Fruit fly (Drosophila melanogaster): Measurements from ENCODE around the gene Ibf2.
A peak's percentile ranks its signal among the peaks of the same experiment; 100 is the strongest.

Ibf2 gene

DNA sequence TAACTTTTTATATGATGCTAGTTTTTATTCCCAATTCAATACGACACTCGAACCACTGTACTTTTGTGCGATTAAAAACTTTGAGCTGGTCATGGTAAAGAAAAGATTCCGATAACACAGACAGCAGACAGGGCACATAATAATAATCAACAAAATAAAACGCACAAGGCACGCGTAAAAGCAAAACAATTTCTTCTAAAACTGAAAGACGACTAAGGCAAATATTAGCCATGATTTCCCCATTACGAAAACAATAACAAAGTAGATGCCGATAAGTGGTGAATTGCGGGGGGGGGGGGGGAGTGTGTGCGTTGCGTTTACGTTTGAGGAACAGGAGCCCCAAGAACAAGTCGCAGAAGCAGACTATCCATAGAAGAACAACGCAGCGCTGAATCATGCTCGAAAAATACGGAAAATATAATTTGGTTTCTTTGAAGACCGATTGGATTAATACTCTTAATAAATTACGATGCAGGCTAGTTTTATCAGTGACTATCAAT is 23.5 kb downstream of the Ibf2 start (continued):
- peak; percentile 19 for TF ChIP-seq sens (GFP tag)
- no peak for TF ChIP-seq pum (GFP tag; optimal IDR thresholded peaks at IDR 0.05)
- TF ChIP-seq CG2199 (GFP tag; IDR thresholded peaks at IDR 0.05), result peak; percentile 83; the same call in 2 of the 3 replicates
- no peak for TF ChIP-seq ind (GFP tag; optimal IDR thresholded peaks at IDR 0.05)
- no peak for TF ChIP-seq kay (GFP tag; optimal IDR thresholded peaks at IDR 0.05)
- no peak for TF ChIP-seq CG12659 (GFP tag; optimal IDR thresholded peaks at IDR 0.05)
- TF ChIP-seq CG31224 (GFP tag; IDR thresholded peaks at IDR 0.05), result peak; percentile 31; the same call in 1 of the 2 replicates
- TF ChIP-seq CG17361 (GFP tag; IDR thresholded peaks at IDR 0.05), result 0 out of 3 replicates have a peak, but pooled peaks have one; percentile 8
- no peak for TF ChIP-seq CG11085 (GFP tag; IDR thresholded peaks at IDR 0.05)

DNA sequence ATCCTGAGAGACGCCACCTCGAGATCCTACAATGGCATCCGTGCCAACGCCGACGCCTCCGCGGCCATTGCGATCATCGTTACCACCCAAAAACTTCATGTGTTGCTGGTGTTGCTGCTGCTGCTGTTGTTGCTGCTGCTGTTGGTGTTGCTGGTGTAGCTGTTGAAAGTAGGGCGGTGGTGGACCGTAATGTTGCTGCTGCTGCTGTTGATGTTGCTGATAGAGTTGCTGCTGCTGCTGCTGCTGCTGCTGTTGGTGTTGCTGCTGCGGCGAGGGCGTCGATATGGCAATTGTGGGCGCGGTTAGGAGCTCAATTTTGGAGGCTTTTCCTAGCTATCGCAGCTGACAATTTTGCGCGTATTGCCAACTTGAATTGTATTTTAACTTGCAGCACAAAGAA is 24.5 kb downstream of the Ibf2 start:
- TF ChIP-seq Mrtf (GFP tag; IDR thresholded peaks at IDR 0.05), result no peak
- TF ChIP-seq slbo (GFP tag; IDR thresholded peaks at IDR 0.05), result no peak
- TF ChIP-seq schlank (tag; optimal IDR thresholded peaks at IDR 0.05), result no peak
- no peak for TF ChIP-seq HLH3B (GFP tag; IDR thresholded peaks at IDR 0.05)
- no peak for TF ChIP-seq Mad (GFP tag; optimal IDR thresholded peaks at IDR 0.05)
- no peak for TF ChIP-seq Lhr (GFP tag; optimal IDR thresholded peaks at IDR 0.05)
- no peak for TF ChIP-seq Blimp-1 (GFP tag; optimal IDR thresholded peaks at IDR 0.05)
- TF ChIP-seq Dfd (GFP tag; optimal IDR thresholded peaks at IDR 0.05), result peak in 1 of 2 experiments; percentile 95
- no peak for TF ChIP-seq emc (GFP tag; optimal IDR thresholded peaks at IDR 0.05)
- no peak for TF ChIP-seq rib (GFP tag; IDR thresholded peaks at IDR 0.05)
- no peak for TF ChIP-seq pfk (GFP tag; optimal IDR thresholded peaks at IDR 0.05)
- no peak for TF ChIP-seq luna (GFP tag; optimal IDR thresholded peaks at IDR 0.05)
- no peak for TF ChIP-seq ara (GFP tag; IDR thresholded peaks at IDR 0.05)
- TF ChIP-seq br (optimal IDR thresholded peaks at IDR 0.05), result no peak
- TF ChIP-seq CG16815 (GFP tag; optimal IDR thresholded peaks at IDR 0.05), result no peak
- TF ChIP-seq CG10209 (GFP tag; optimal IDR thresholded peaks at IDR 0.05), result no peak
- TF ChIP-seq CG32532 (GFP tag; IDR thresholded peaks at IDR 0.05), result 0 out of 2 replicates have a peak, but pooled peaks have one; percentile 37
- TF ChIP-seq CG7963 (GFP tag; IDR thresholded peaks at IDR 0.05; ENCODE audit: partially characterized antibody), result 0 out of 3 replicates have a peak, but pooled peaks have one; percentile 19
- no peak for TF ChIP-seq pan (optimal IDR thresholded peaks at IDR 0.05)
- TF ChIP-seq pan (GFP tag; optimal IDR thresholded peaks at IDR 0.05 in 1 of 2, IDR thresholded peaks at IDR 0.05 in 1 of 2), result no peak
- TF ChIP-seq CG12299 (tag; optimal IDR thresholded peaks at IDR 0.05), result no peak
- TF ChIP-seq Tbp (GFP tag; optimal IDR thresholded peaks at IDR 0.05), result no peak
- no peak for TF ChIP-seq CG1233 (GFP tag; optimal IDR thresholded peaks at IDR 0.05)
- TF ChIP-seq grn (GFP tag; optimal IDR thresholded peaks at IDR 0.05), result no peak
- TF ChIP-seq CG32767 (GFP tag; IDR thresholded peaks at IDR 0.05), result no peak
- no peak for TF ChIP-seq CG7372 (GFP tag; IDR thresholded peaks at IDR 0.05)
- TF ChIP-seq CG7556 (GFP tag; optimal IDR thresholded peaks at IDR 0.05), result no peak
- TF ChIP-seq crol (GFP tag; IDR thresholded peaks at IDR 0.05), result 0 out of 2 replicates have a peak, but pooled peaks have one; percentile 3
- peak; percentile 92 for TF ChIP-seq CG11504 (tag; optimal IDR thresholded peaks at IDR 0.05)
- 0 out of 2 replicates have a peak, but pooled peaks have one; percentile 27 for TF ChIP-seq CG4360 (GFP tag; IDR thresholded peaks at IDR 0.05)
- no peak for TF ChIP-seq CG9437 (GFP tag; optimal IDR thresholded peaks at IDR 0.05)
- 0 out of 4 replicates have a peak, but pooled peaks have one; percentile 24 for TF ChIP-seq chinmo (GFP tag; IDR thresholded peaks at IDR 0.05; ENCODE audit: partially characterized antibody)
- no peak for TF ChIP-seq CG42726 (GFP tag; IDR thresholded peaks at IDR 0.05; ENCODE audit: partially characterized antibody)
- peak; percentile 37 for TF ChIP-seq stwl (tag; optimal IDR thresholded peaks at IDR 0.05)
- no peak for TF ChIP-seq CG17829 (tag; optimal IDR thresholded peaks at IDR 0.05)
- no peak for TF ChIP-seq gsb-n (tag; optimal IDR thresholded peaks at IDR 0.05)
- TF ChIP-seq CG1792 (GFP tag; optimal IDR thresholded peaks at IDR 0.05), result no peak
- no peak for TF ChIP-seq D19A (tag; optimal IDR thresholded peaks at IDR 0.05)
- TF ChIP-seq CG18764 (GFP tag; optimal IDR thresholded peaks at IDR 0.05), result no peak
- no peak for TF ChIP-seq CG4404 (GFP tag; IDR thresholded peaks at IDR 0.05)
- no peak for TF ChIP-seq tna (GFP tag; IDR thresholded peaks at IDR 0.05; ENCODE audit: partially characterized antibody)
- no peak for TF ChIP-seq dysf (GFP tag; IDR thresholded peaks at IDR 0.05)

All from whole organism, embryonic.